Worm (Caenorhabditis elegans) whole organism, midembryonic: ENCODE results near the gene Y38H8A.4.
A peak's percentile ranks its signal among the peaks of the same experiment; 100 is the strongest.
"Not testable (repeated sequence)": the region's sequence is repeated elsewhere in the genome, so short reads cannot be mapped to it uniquely, and the experiment has no call there.

Source experiments
- T22C8.4 ChIP-seq: fragments of 200-800 bp; sonication (Bioruptor generic); IDR thresholded peaks from 2 replicates; pipeline ENCODE4 v1.3.6; 2022; ENCODE audit warnings: missing genetic modification characterization, missing compliant biosample characterization
- cog-1 ChIP-seq: sonication (generic microtip); optimal IDR thresholded peaks from 2 replicates; lab custom pipeline; 2016; ENCODE audit warnings: missing genetic modification characterization, missing compliant biosample characterization
- flt-1 ChIP-seq: fragments of 200-800 bp; sonication (Bioruptor generic); IDR thresholded peaks from 2 replicates; pipeline ENCODE4 v1.3.6; 2022; ENCODE audit warnings: missing genetic modification characterization, missing compliant biosample characterization
- klf-2 ChIP-seq: fragments of 200-800 bp; sonication (Bioruptor generic); conservative IDR thresholded peaks from 2 replicates; pipeline ENCODE4 v1.3.6; 2022; ENCODE audit warnings: missing genetic modification reagents, missing genetic modification characterization, missing compliant biosample characterization
- med-1 ChIP-seq: sonication (generic microtip); optimal IDR thresholded peaks from 2 replicates; lab custom pipeline; 2017; ENCODE audit warnings: missing genetic modification characterization, mild to moderate bottlenecking, missing compliant biosample characterization, antibody characterized with exemption, missing genetic modification reagents; ENCODE audit not compliant: insufficient read depth
- ref-1 ChIP-seq: fragments of 200-800 bp; sonication (Bioruptor generic); conservative IDR thresholded peaks from 2 replicates; pipeline ENCODE4 v1.3.6; 2022; ENCODE audit warnings: missing genetic modification reagents, missing genetic modification characterization, missing compliant biosample characterization
- tab-1 ChIP-seq: fragments of 200-800 bp; sonication (Bioruptor generic); IDR thresholded peaks from 2 replicates; pipeline ENCODE4 v1.3.6; 2022; ENCODE audit warnings: missing genetic modification characterization, missing compliant biosample characterization
- ztf-23 ChIP-seq: fragments of 200-800 bp; sonication (Bioruptor generic); IDR thresholded peaks from 2 replicates; pipeline ENCODE4 v1.3.6; 2022; ENCODE audit warnings: missing genetic modification reagents, missing genetic modification characterization, missing compliant biosample characterization
- ztf-29 ChIP-seq: fragments of 200-800 bp; sonication (Bioruptor generic); IDR thresholded peaks from 2 replicates; pipeline ENCODE4 v1.3.6; 2022; ENCODE audit warnings: missing genetic modification reagents, missing genetic modification characterization, missing compliant biosample characterization

The Y38H8A.4 gene

DNA sequence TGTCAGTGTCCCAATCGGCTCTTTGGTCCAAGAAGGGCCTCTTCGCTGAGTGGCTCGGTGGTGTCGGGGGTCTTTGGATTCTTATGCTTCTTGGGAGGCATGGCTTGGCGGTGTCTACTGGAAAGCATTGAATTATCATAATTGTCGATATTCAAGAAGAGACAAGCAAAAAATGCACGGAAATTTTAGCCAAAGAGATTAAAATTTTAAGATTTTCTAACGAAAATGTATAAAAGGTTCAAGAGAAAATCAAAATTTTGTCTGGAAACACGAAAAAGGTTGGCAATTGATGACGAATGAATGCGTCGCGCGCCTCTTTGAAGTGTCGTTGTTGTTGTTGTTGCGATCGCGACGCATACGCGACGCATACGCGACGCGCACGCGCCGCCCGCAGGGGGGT lies 11.3 kb downstream of the Y38H8A.4 start, which contains the start of gene Y38H8A.12:
Y38H8A.12 (minus strand) TSS at position 101 of the 400 bp plus-strand sequence.
- TF ChIP-seq flt-1 (GFP tag; lab: Robert Waterston, UW), result no peak
- no peak for TF ChIP-seq tab-1 (GFP tag; lab: Robert Waterston, UW)
- no peak for TF ChIP-seq T22C8.4
- TF ChIP-seq ztf-29, result no peak
- TF ChIP-seq ztf-23 (GFP tag; lab: Robert Waterston, UW), result no peak
- no peak for TF ChIP-seq cog-1 (tag; lab: Kevin White, UChicago)
- TF ChIP-seq ref-1 (GFP tag; lab: Robert Waterston, UW), result no peak

ce11 chrIV:13458237-13458636 lies 13.9 kb downstream of the Y38H8A.4 start:
- TF ChIP-seq ztf-23 (GFP tag; lab: Robert Waterston, UW) (no peak), cog-1 (tag; lab: Kevin White, UChicago) (no peak), klf-2 (no peak), T22C8.4 (no peak), flt-1 (GFP tag; lab: Robert Waterston, UW) (no peak), med-1 (no peak), tab-1 (GFP tag; lab: Robert Waterston, UW) (no peak), ref-1 (GFP tag; lab: Robert Waterston, UW) (no peak), ztf-29 (no peak)

ce11 chrIV:13456893-13457292 lies 15.3 kb downstream of the Y38H8A.4 start:
- TF ChIP-seq klf-2, result no peak
- TF ChIP-seq ztf-23 (GFP tag; lab: Robert Waterston, UW), result no peak
- no peak for TF ChIP-seq cog-1 (tag; lab: Kevin White, UChicago)
- no peak for TF ChIP-seq ref-1 (GFP tag; lab: Robert Waterston, UW)

DNA sequence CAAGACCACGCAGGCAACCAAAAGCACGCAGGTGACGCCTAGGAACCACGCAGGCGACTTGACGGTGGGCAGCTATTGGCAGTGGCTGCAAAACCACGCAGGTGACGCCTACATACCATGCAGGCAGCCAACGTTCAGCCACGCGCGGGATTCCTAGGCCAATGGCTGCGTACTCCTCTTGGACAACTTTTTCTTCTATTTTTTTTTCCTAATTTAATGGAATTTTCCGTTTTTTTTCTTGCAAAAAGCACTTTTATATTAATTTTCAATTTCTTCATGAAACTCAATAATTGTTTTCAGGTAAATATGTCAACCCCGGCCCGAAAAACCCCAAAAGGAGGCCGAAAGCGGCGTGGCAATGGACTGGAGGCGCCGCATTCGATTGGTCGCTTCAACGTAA lies 17.0 kb downstream of the Y38H8A.4 start, which contains the start of gene Y38H8A.7:
Y38H8A.7 (plus strand) TSS at position 301 of the 400 bp plus-strand sequence.
- TF ChIP-seq tab-1 (GFP tag; lab: Robert Waterston, UW); ref-1 (GFP tag; lab: Robert Waterston, UW); cog-1 (tag; lab: Kevin White, UChicago): not testable (repeated sequence)

ce11 chrIV:13454698-13455097 lies 17.5 kb downstream of the Y38H8A.4 start, which contains the start of gene uso-1:
TSS of gene uso-1 (minus strand) at chrIV:13454798.
- TF ChIP-seq med-1, result no peak
- TF ChIP-seq klf-2, result no peak
- TF ChIP-seq ztf-29, result no peak
- TF ChIP-seq cog-1 (tag; lab: Kevin White, UChicago), result no peak
- no peak for TF ChIP-seq ref-1 (GFP tag; lab: Robert Waterston, UW)
- no peak for TF ChIP-seq flt-1 (GFP tag; lab: Robert Waterston, UW)
- no peak for TF ChIP-seq ztf-23 (GFP tag; lab: Robert Waterston, UW)
- no peak for TF ChIP-seq T22C8.4
- no peak for TF ChIP-seq tab-1 (GFP tag; lab: Robert Waterston, UW)

- no peak for TF ChIP-seq cog-1 (tag; lab: Kevin White, UChicago)
- TF ChIP-seq ref-1 (GFP tag; lab: Robert Waterston, UW), result no peak
- TF ChIP-seq tab-1 (GFP tag; lab: Robert Waterston, UW), result no peak
- TF ChIP-seq klf-2, result no peak
- TF ChIP-seq T22C8.4, result no peak
Observed at ce11 chrIV:13453509-13453908, 18.7 kb downstream of the Y38H8A.4 start.

DNA sequence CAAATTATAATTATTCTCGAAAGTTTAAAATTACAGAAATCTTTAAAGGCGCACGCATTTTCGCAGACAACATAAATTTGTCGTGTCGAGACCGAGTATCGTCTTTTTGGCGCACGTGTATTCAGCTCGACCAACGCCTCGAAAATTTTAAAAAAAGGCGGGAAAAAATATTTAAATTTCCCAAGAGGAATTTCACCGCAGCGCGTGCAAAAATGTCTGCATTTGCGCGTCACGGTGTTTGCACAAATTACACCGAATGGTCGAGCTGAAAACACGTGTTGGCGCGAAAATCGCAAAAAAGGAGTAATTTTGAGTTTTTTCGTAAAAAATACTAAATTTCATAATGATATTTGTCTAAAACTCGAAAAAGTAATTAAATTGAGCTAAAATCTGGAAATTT lies 21.4 kb downstream of the Y38H8A.4 start:
- TF ChIP-seq tab-1 (GFP tag; lab: Robert Waterston, UW), result no peak
- TF ChIP-seq klf-2, result no peak
- TF ChIP-seq T22C8.4, result no peak
- TF ChIP-seq cog-1 (tag; lab: Kevin White, UChicago), result no peak
- TF ChIP-seq ref-1 (GFP tag; lab: Robert Waterston, UW), result no peak
- no peak for TF ChIP-seq ztf-23 (GFP tag; lab: Robert Waterston, UW)
- no peak for TF ChIP-seq med-1
- no peak for TF ChIP-seq ztf-29
- TF ChIP-seq flt-1 (GFP tag; lab: Robert Waterston, UW), result no peak

DNA sequence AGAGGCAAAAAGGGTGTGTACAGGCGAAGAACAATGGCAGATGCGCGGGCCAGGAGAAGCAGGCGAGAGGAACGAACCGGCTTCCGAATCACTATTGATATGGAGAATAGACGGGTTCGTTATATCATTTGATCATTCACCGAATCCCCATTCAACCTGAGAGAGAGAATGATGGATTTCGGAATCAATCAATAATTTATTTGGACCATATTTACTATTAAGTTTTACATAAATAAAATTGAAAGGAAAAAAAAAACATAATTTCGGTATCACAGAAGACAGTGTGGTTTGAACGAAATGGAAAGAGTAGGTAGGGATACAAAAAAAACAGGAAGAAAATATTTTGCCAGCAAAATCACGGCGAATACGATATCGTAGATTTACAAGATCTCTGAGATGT lies 26.9 kb downstream of the Y38H8A.4 start, which contains the start of gene mam-3:
mam-3 (minus strand) TSS at position 101 of the 400 bp plus-strand sequence.
- no peak for TF ChIP-seq T22C8.4
- TF ChIP-seq ref-1 (GFP tag; lab: Robert Waterston, UW), result no peak
- no peak for TF ChIP-seq cog-1 (tag; lab: Kevin White, UChicago)
- no peak for TF ChIP-seq med-1
- TF ChIP-seq tab-1 (GFP tag; lab: Robert Waterston, UW), result no peak
- TF ChIP-seq flt-1 (GFP tag; lab: Robert Waterston, UW), result no peak
- TF ChIP-seq klf-2, result no peak
- no peak for TF ChIP-seq ztf-23 (GFP tag; lab: Robert Waterston, UW)
- TF ChIP-seq ztf-29, result no peak

DNA sequence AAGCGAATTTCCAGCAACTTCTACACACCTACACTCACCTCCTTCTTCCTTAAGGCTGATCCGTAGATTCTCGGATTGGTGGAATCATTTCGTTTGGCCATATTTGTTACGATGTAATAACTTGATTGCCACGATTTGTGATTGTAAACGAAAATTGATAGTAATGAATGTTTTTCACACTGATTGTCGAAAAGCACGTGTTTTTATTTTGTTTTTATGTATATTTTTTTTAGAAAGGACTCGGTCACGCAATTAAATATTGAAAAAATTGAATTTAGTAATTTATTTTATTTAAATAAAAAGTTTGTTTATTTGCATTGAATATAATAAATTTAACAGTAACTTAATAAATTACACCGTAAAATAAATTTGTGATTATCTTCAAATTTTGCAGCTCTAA lies 38.3 kb downstream of the Y38H8A.4 start, which contains the start of gene K09B11.5:
K09B11.5 (minus strand) TSS at position 101 of the 400 bp plus-strand sequence.
- not testable (repeated sequence) for TF ChIP-seq ztf-29; cog-1 (tag; lab: Kevin White, UChicago); ztf-23 (GFP tag; lab: Robert Waterston, UW)

DNA sequence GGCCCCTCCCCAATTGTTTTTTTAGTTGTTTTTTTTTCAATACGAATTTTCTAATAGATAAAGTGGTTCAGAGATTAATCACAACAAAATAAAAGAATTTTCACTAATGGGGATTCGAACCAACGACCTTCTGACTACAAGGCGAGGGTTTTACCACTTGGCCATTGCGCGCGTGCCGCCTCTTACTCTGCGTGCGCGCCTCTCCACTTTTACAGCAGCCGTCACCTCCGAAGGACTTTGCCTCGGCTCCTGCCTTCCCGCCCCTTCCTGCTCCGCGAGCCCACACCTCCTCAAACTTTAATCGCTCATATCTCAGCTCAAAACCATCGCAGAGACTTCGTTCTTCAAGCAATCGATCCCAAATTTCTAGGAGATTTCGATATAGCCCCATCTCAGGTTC lies 42.0 kb downstream of the Y38H8A.4 start:
- TF ChIP-seq tab-1 (GFP tag; lab: Robert Waterston, UW), result 0 out of 2 replicates have a peak, but pooled peaks have one; percentile 52

DNA sequence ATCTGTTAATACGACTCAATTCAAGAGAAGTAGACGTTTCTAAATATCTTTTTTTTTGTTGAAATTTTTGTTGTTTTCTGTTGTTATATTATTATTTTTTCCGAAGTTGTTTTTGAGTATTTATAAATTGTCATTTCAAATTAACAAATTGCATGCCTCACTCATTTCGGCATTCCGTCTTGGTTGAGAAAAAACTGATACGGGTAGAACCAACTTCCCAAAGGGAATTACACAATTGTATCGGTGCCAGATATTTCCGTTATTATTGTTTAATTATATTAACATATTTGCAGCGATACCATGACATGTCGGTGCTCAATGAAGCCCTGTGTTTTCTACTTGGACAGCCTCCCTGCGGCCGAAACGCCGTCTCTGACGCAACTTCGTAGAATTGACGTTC lies 42.9 kb downstream of the Y38H8A.4 start, which contains the start of gene K09B11.4:
K09B11.4 (plus strand) TSS at position 301 of the 400 bp plus-strand sequence.
- TF ChIP-seq ztf-29, result no peak
- no peak for TF ChIP-seq med-1
- no peak for TF ChIP-seq cog-1 (tag; lab: Kevin White, UChicago)
